Worm (Caenorhabditis elegans) whole organism, L4 larva: ENCODE results near the gene lurp-2.

Source experiments
- D1046.2 ChIP-seq: fragments of 200-800 bp; sonication (Bioruptor generic); IDR thresholded peaks from 2 replicates; pipeline ENCODE4 v1.3.6; 2022; ENCODE audit warnings: missing genetic modification characterization, missing compliant biosample characterization
- F37D6.2 ChIP-seq: sonication (generic microtip); optimal IDR thresholded peaks from 2 replicates; lab custom pipeline; 2016; ENCODE audit warnings: mild to moderate bottlenecking, missing genetic modification characterization, missing compliant biosample characterization
- R02D3.7 ChIP-seq: fragments of 150-350 bp; sonication (generic microtip); optimal IDR thresholded peaks from 3 replicates; lab custom pipeline; 2014; ENCODE audit warnings: missing biosample characterization, missing genetic modification characterization
- Y48G9A.11 ChIP-seq: fragments of 200-800 bp; sonication (Bioruptor generic); IDR thresholded peaks from 2 replicates; pipeline ENCODE4 v1.3.6; 2022; ENCODE audit warnings: missing genetic modification reagents, missing genetic modification characterization, missing compliant biosample characterization
- Y5F2A.4 ChIP-seq: fragments of 200-800 bp; sonication (Bioruptor generic); optimal IDR thresholded peaks from 2 replicates; lab custom pipeline; 2018; ENCODE audit warnings: mild to moderate bottlenecking, missing genetic modification characterization, missing compliant biosample characterization
- Y75B8A.6 ChIP-seq: fragments of 200-800 bp; sonication (Bioruptor generic); IDR thresholded peaks from 2 replicates; pipeline ENCODE4 v1.3.6; 2022; ENCODE audit warnings: missing genetic modification reagents, missing genetic modification characterization, missing compliant biosample characterization
- ZK337.2 ChIP-seq: fragments of 200-800 bp; sonication (Bioruptor generic); IDR thresholded peaks from 2 replicates; pipeline ENCODE4 v1.3.6; 2022; ENCODE audit warnings: missing genetic modification reagents, missing genetic modification characterization, missing compliant biosample characterization
- ama-1 ChIP-seq: fragments of 150-350 bp; optimal IDR thresholded peaks from 2 replicates; lab custom pipeline; 2014; ENCODE audit warnings: inconsistent platforms, mixed read lengths
- attf-4 ChIP-seq: sonication (generic microtip); optimal IDR thresholded peaks from 3 replicates; lab custom pipeline; 2017; ENCODE audit warnings: missing biosample characterization, missing genetic modification characterization
- ceh-82 ChIP-seq: sonication (generic microtip); optimal IDR thresholded peaks from 2 replicates; lab custom pipeline; 2017; ENCODE audit warnings: missing biosample characterization, missing genetic modification characterization
- cey-2 ChIP-seq: sonication (generic microtip); optimal IDR thresholded peaks from 3 replicates; lab custom pipeline; 2017; ENCODE audit warnings: missing genetic modification characterization, mild to moderate bottlenecking, missing compliant biosample characterization, antibody characterized with exemption, borderline replicate concordance; ENCODE audit not compliant: insufficient read depth
- daf-12 ChIP-seq: fragments of 150-350 bp; optimal IDR thresholded peaks from 2 replicates; lab custom pipeline; 2014; ENCODE audit warnings: missing biosample characterization, missing genetic modification reagents, missing genetic modification characterization
- daf-16 ChIP-seq, 3 experiments: sonication (generic microtip); optimal IDR thresholded peaks; 2 replicates each; lab custom pipeline; 2016 to 2017; ENCODE audit warnings: missing genetic modification characterization in 3 of 3, missing genetic modification reagents in 3 of 3, mild to moderate bottlenecking in 2 of 3, missing compliant biosample characterization in 2 of 3, missing biosample characterization in 1 of 3, moderate library complexity in 1 of 3
- daf-8 ChIP-seq: fragments of 200-800 bp; sonication (Bioruptor generic); IDR thresholded peaks from 2 replicates; pipeline ENCODE4 v1.3.6; 2022; ENCODE audit warnings: missing genetic modification characterization, missing compliant biosample characterization
- dmd-6 ChIP-seq: fragments of 200-800 bp; sonication (Bioruptor generic); IDR thresholded peaks from 2 replicates; pipeline ENCODE4 v1.3.6; 2022; ENCODE audit warnings: missing genetic modification reagents, missing genetic modification characterization, missing compliant biosample characterization
- dmd-8 ChIP-seq: fragments of 200-800 bp; sonication (Bioruptor generic); IDR thresholded peaks from 2 replicates; pipeline ENCODE4 v1.3.6; 2022; ENCODE audit warnings: missing genetic modification characterization, missing compliant biosample characterization
- dmd-9 ChIP-seq: fragments of 200-800 bp; sonication (Bioruptor generic); IDR thresholded peaks from 2 replicates; pipeline ENCODE4 v1.3.6; 2022; ENCODE audit warnings: missing genetic modification reagents, missing genetic modification characterization, missing compliant biosample characterization
- dpl-1 ChIP-seq: fragments of 150-350 bp; optimal IDR thresholded peaks from 2 replicates; lab custom pipeline; 2014; ENCODE audit warnings: missing biosample characterization, missing genetic modification reagents, missing genetic modification characterization
- egl-43 ChIP-seq: fragments of 200-800 bp; sonication (Bioruptor generic); IDR thresholded peaks from 2 replicates; pipeline ENCODE4 v1.3.6; 2022; ENCODE audit warnings: missing genetic modification reagents, missing genetic modification characterization, missing compliant biosample characterization
- gei-8 ChIP-seq: fragments of 200-800 bp; sonication (Bioruptor generic); optimal IDR thresholded peaks from 2 replicates; lab custom pipeline; 2018; ENCODE audit warnings: mild to moderate bottlenecking, missing genetic modification characterization, missing compliant biosample characterization
- hif-1 ChIP-seq, 2 experiments: sonication (generic microtip); optimal IDR thresholded peaks; 2 replicates each; lab custom pipeline; 2016 to 2017; ENCODE audit warnings: missing compliant biosample characterization in 2 of 2, missing genetic modification characterization in 2 of 2, missing genetic modification reagents in 2 of 2, missing genotype in 2 of 2, mild to moderate bottlenecking in 1 of 2
- hmg-1.1 ChIP-seq: fragments of 200-800 bp; sonication (Bioruptor generic); IDR thresholded peaks from 2 replicates; pipeline ENCODE4 v1.3.6; 2022; ENCODE audit warnings: missing genetic modification reagents, missing genetic modification characterization, missing compliant biosample characterization
- lin-29 ChIP-seq: fragments of 200-800 bp; sonication (Bioruptor generic); IDR thresholded peaks from 2 replicates; pipeline ENCODE4 v1.3.6; 2022; ENCODE audit warnings: missing genetic modification reagents, missing genetic modification characterization, missing compliant biosample characterization
- lin-38 ChIP-seq: fragments of 200-800 bp; sonication (Bioruptor generic); IDR thresholded peaks from 2 replicates; pipeline ENCODE4 v1.3.6; 2022; ENCODE audit warnings: missing genetic modification reagents, missing genetic modification characterization, missing compliant biosample characterization
- lsy-2 ChIP-seq, 2 experiments: fragments of 150-350 bp in 1 of 2; sonication (generic microtip) in 1 of 2; optimal IDR thresholded peaks; 2 replicates each; lab custom pipeline; 2014 to 2017; ENCODE audit warnings: missing biosample characterization in 2 of 2, missing genetic modification characterization in 2 of 2
- mdt-29 ChIP-seq: fragments of 200-800 bp; sonication (Bioruptor generic); IDR thresholded peaks from 2 replicates; pipeline ENCODE4 v1.3.6; 2022; ENCODE audit warnings: missing genetic modification reagents, missing genetic modification characterization, missing compliant biosample characterization
- mxl-2 ChIP-seq: fragments of 200-800 bp; sonication (Bioruptor generic); conservative IDR thresholded peaks from 2 replicates; pipeline ENCODE4 v1.3.6; 2022; ENCODE audit warnings: missing genetic modification reagents, missing genetic modification characterization, missing compliant biosample characterization
- nhr-11 ChIP-seq: fragments of 150-350 bp; optimal IDR thresholded peaks from 2 replicates; lab custom pipeline; 2014; ENCODE audit warnings: missing biosample characterization, missing genetic modification characterization
- nhr-25 ChIP-seq: sonication (generic microtip); optimal IDR thresholded peaks from 2 replicates; lab custom pipeline; 2017; ENCODE audit warnings: missing genetic modification characterization, mild to moderate bottlenecking, missing compliant biosample characterization, antibody characterized with exemption, moderate library complexity, borderline replicate concordance; ENCODE audit not compliant: insufficient read depth
- nhr-28 ChIP-seq: fragments of 150-350 bp; optimal IDR thresholded peaks from 2 replicates; lab custom pipeline; 2014; ENCODE audit warnings: missing biosample characterization, missing genetic modification characterization
- pqm-1 ChIP-seq: sonication (generic microtip); optimal IDR thresholded peaks from 2 replicates; lab custom pipeline; 2017; ENCODE audit warnings: missing biosample characterization, missing genetic modification characterization
- sdz-12 ChIP-seq: fragments of 200-800 bp; sonication (Bioruptor generic); optimal IDR thresholded peaks from 2 replicates; lab custom pipeline; 2018; ENCODE audit warnings: mild to moderate bottlenecking, missing genetic modification characterization, missing compliant biosample characterization
- tra-1 ChIP-seq: fragments of 200-800 bp; sonication (Bioruptor generic); IDR thresholded peaks from 2 replicates; pipeline ENCODE4 v1.3.6; 2022; ENCODE audit warnings: missing genetic modification reagents, missing genetic modification characterization, missing compliant biosample characterization
- zag-1 ChIP-seq: fragments of 150-350 bp; optimal IDR thresholded peaks from 2 replicates; lab custom pipeline; 2014; ENCODE audit warnings: missing biosample characterization, missing genetic modification characterization
- zfp-2 ChIP-seq: sonication (generic microtip); optimal IDR thresholded peaks from 2 replicates; lab custom pipeline; 2016; ENCODE audit warnings: mild to moderate bottlenecking, missing genetic modification characterization, missing compliant biosample characterization
- zip-2 ChIP-seq: fragments of 150-350 bp; optimal IDR thresholded peaks from 2 replicates; lab custom pipeline; 2014; ENCODE audit warnings: missing biosample characterization, missing genetic modification characterization

The lurp-2 gene

DNA sequence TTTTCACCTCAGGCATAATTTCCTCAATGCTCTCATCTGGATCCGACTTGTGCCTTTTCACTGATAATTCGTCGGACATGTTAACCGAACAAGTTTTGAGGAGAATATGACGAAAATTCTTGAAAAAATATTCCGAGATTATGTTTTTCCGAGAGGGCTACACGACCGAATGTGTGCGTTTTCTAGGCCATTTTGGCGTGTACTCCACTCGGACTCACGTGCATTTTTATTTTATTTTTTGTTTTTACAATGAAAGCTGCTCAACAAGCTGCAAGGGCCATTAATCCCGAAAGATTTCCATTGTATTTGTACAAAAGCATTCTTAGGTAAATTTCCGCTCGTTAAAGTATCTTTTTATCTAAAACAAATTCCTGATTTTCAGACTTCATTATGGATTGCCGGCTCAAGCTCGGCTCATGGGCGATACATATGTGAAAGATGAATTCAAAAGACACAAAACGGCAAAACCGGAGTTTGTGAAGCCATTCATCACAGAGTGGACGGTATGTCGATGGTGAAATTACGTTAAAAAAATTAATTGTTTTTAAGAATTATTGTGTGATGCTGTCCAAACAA is 14.8 kb downstream of the lurp-2 start, which contains the start of the genes F25H9.6 and F25H9.7 (continued):
- TF ChIP-seq Y48G9A.11, result peak; percentile 94
- TF ChIP-seq zfp-2 (tag; lab: Kevin White, UChicago), result no peak
- no peak for TF ChIP-seq ama-1 (lab: Kevin White, UChicago)
- peak; percentile 93 for TF ChIP-seq dmd-6 (GFP tag; lab: Robert Waterston, UW)
- TF ChIP-seq Y75B8A.6 (GFP tag; lab: Robert Waterston, UW), result no peak
- TF ChIP-seq attf-4 (tag; lab: Kevin White, UChicago), result no peak
- no peak for TF ChIP-seq lin-29 (GFP tag; lab: Robert Waterston, UW)
- peak; percentile 93 for TF ChIP-seq sdz-12 (GFP tag; lab: Kevin White, UChicago)
- TF ChIP-seq cey-2 (tag; lab: Kevin White, UChicago), result no peak
- TF ChIP-seq pqm-1 (tag; lab: Kevin White, UChicago), result no peak
- TF ChIP-seq nhr-25 (tag; lab: Kevin White, UChicago), result no peak
- peak; percentile 99 for TF ChIP-seq ZK337.2 (GFP tag; lab: Robert Waterston, UW)
- TF ChIP-seq mdt-29 (GFP tag; lab: Robert Waterston, UW), result peak; percentile 69; the same call in 1 of the 2 replicates
- peak; percentile 79 for TF ChIP-seq lin-38 (GFP tag; lab: Robert Waterston, UW)
- no peak for TF ChIP-seq R02D3.7 (tag; lab: Kevin White, UChicago)
- TF ChIP-seq gei-8 (GFP tag; lab: Kevin White, UChicago), result peak; percentile 45
- peak; percentile 54 for TF ChIP-seq nhr-11
- TF ChIP-seq egl-43 (GFP tag; lab: Robert Waterston, UW), result no peak
- peak; percentile 2 to 96 for TF ChIP-seq hif-1 (tag; optimal IDR thresholded peaks at IDR 0.05; lab: Kevin White, UChicago)
- peak; percentile 70 for TF ChIP-seq F37D6.2 (tag; lab: Kevin White, UChicago)
- TF ChIP-seq Y5F2A.4, result no peak
- peak; percentile 78; the same call in 1 of the 2 replicates for TF ChIP-seq D1046.2 (GFP tag; lab: Robert Waterston, UW)
- peak; percentile 79 for TF ChIP-seq mxl-2

DNA sequence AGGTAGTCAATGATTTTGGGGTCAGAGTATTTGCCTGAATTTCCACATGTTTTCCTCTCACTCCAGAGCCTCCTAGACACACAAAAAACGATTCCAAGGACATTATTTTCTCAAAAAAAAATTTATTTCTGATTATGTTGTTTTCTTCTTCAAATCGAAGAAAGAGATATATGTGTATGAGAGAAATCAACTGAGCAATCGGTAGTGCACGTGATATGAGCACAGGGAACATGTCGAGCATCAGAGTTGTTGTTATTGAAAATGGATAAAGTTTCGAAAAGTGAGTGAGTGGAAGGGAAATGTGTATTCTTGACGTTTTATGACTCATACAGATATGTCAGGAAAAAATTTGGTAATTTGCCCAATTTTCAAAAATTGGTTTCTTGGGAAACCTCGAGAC is 18.6 kb downstream of the lurp-2 start:
- TF ChIP-seq dpl-1 (GFP tag; lab: Kevin White, UChicago), result no peak
- no peak for TF ChIP-seq daf-8 (GFP tag; lab: Robert Waterston, UW)
- no peak for TF ChIP-seq zag-1
- peak; percentile 14 for TF ChIP-seq nhr-11
- TF ChIP-seq dmd-8 (GFP tag; lab: Robert Waterston, UW), result no peak
- TF ChIP-seq daf-16 (GFP tag; optimal IDR thresholded peaks at IDR 0.05; lab: Kevin White, UChicago), result peak in 1 of 2 experiments; percentile 59
- no peak for TF ChIP-seq daf-16 (tag; optimal IDR thresholded peaks at IDR 0.05; lab: Kevin White, UChicago)

DNA sequence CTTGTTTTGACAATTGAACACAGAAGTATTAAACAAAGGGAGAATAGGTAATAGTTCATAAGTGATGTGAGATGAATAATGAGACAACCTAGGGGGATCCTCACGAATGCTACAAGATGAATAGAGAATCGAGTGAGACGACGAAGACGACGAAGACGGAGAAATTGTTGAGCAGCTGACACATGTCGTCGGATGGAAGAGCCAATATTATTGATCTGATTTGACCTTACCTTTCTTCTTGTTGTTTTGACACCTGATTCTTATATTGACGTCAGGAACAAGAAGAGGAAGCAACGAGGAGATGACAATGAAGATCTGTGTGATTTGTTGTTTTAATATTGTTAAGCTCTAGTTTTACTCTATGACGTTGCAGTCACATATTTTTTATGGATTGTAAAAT is 20.0 kb downstream of the lurp-2 start, which contains the start of gene T10G3.1:
Gene T10G3.1 (minus strand): TSS at position 213 of the 400 bp plus-strand sequence.
- TF ChIP-seq Y5F2A.4, result no peak
- no peak for TF ChIP-seq nhr-28 (tag; lab: Kevin White, UChicago)
- no peak for TF ChIP-seq hmg-1.1 (GFP tag; lab: Robert Waterston, UW)
- peak; percentile 49 for TF ChIP-seq nhr-11
- TF ChIP-seq dmd-9 (GFP tag; lab: Robert Waterston, UW), result no peak
- peak in 1 of 2 experiments; percentile 94 for TF ChIP-seq daf-16 (GFP tag; optimal IDR thresholded peaks at IDR 0.05; lab: Kevin White, UChicago)
- no peak for TF ChIP-seq daf-16 (tag; optimal IDR thresholded peaks at IDR 0.05; lab: Kevin White, UChicago)

DNA sequence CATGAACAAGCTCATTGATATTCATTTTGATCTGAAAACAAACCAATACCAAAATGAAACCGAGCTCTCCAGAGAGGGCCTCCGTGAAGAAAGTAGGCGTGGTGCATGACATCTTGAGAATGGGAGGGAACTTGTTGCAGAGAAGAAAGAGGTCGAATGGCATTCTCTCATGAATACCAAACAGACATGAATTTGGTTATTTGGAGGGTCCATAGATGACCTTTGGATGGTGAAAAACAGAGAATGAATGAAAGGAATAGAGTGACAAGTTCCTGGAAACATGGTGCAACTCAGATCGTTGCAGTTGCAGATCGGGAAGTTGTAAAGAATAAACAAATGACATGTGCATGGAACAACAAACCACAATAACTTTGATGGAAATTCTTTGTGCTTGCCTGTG is 22.9 kb downstream of the lurp-2 start, which contains the start of gene T10G3.8:
Gene T10G3.8 (minus strand): TSS at position 101 of the 400 bp plus-strand sequence.
- no peak for TF ChIP-seq tra-1
- TF ChIP-seq daf-12 (tag; lab: Kevin White, UChicago), result no peak
- TF ChIP-seq zip-2 (tag; lab: Kevin White, UChicago), result no peak
- no peak for TF ChIP-seq lsy-2 (tag; optimal IDR thresholded peaks at IDR 0.05; lab: Kevin White, UChicago)
- no peak for TF ChIP-seq ceh-82 (tag; lab: Kevin White, UChicago)
